Worm (Caenorhabditis elegans): Measurements from ENCODE around the gene F57C12.6.

The F57C12.6 gene

ce11 chrX:553875-554274, at the start of gene F57C12.6:
Gene F57C12.6 (minus strand): TSS chrX:553975.
- TF ChIP-seq dao-5 (tag; optimal IDR thresholded peaks at IDR 0.05) (no peak), him-1 (tag; optimal IDR thresholded peaks at IDR 0.05) (no peak), W03F9.2 (tag; optimal IDR thresholded peaks at IDR 0.05) (no peak)

ce11 chrX:601860-602259, 48.1 kb upstream of the F57C12.6 start, which contains the start of gene F13C5.1:
Gene F13C5.1 (plus strand): TSS chrX:602160.
- TF ChIP-seq dao-5 (tag; optimal IDR thresholded peaks at IDR 0.05): no peak
- TF ChIP-seq W03F9.2 (tag; optimal IDR thresholded peaks at IDR 0.05): no peak
- TF ChIP-seq him-1 (tag; optimal IDR thresholded peaks at IDR 0.05): no peak

ce11 chrX:601340-601757, 47.6 kb upstream of the F57C12.6 start:
- no peak for TF ChIP-seq dao-5 (tag; optimal IDR thresholded peaks at IDR 0.05)
- TF ChIP-seq W03F9.2 (tag; optimal IDR thresholded peaks at IDR 0.05): no peak
- TF ChIP-seq him-1 (tag; optimal IDR thresholded peaks at IDR 0.05): peak; percentile 27

- TF ChIP-seq dao-5 (tag; optimal IDR thresholded peaks at IDR 0.05) (no peak), him-1 (tag; optimal IDR thresholded peaks at IDR 0.05) (no peak), W03F9.2 (tag; optimal IDR thresholded peaks at IDR 0.05) (no peak)
Measured at ce11 chrX:600671-601070, 46.9 kb upstream of the F57C12.6 start.

- no peak for TF ChIP-seq dao-5 (tag; optimal IDR thresholded peaks at IDR 0.05)
- TF ChIP-seq W03F9.2 (tag; optimal IDR thresholded peaks at IDR 0.05): no peak
- TF ChIP-seq him-1 (tag; optimal IDR thresholded peaks at IDR 0.05): no peak
Measured at ce11 chrX:599476-599875, 45.7 kb upstream of the F57C12.6 start, which contains the start of gene F13C5.3. Gene F13C5.3 (minus strand): TSS chrX:599576.

- no peak for TF ChIP-seq W03F9.2 (tag; optimal IDR thresholded peaks at IDR 0.05)
Measured at ce11 chrX:593910-594447, 40.2 kb upstream of the F57C12.6 start, which contains the start of gene F13C5.2. Gene F13C5.2 (plus strand): TSS chrX:593960.

- TF ChIP-seq him-1 (tag; optimal IDR thresholded peaks at IDR 0.05) (peak; percentile 75), dao-5 (tag; optimal IDR thresholded peaks at IDR 0.05) (no peak), W03F9.2 (tag; optimal IDR thresholded peaks at IDR 0.05) (peak; percentile 59)
Measured at ce11 chrX:593245-593733, 39.5 kb upstream of the F57C12.6 start.

ce11 chrX:591056-591455, 37.3 kb upstream of the F57C12.6 start:
- TF ChIP-seq W03F9.2 (tag; optimal IDR thresholded peaks at IDR 0.05) (no peak), dao-5 (tag; optimal IDR thresholded peaks at IDR 0.05) (no peak), him-1 (tag; optimal IDR thresholded peaks at IDR 0.05) (no peak)

- TF ChIP-seq W03F9.2 (tag; optimal IDR thresholded peaks at IDR 0.05) (no peak), him-1 (tag; optimal IDR thresholded peaks at IDR 0.05) (no peak), dao-5 (tag; optimal IDR thresholded peaks at IDR 0.05) (no peak)
Measured at ce11 chrX:587798-588197, 34.0 kb upstream of the F57C12.6 start, which contains the start of gene mrp-1. Gene mrp-1 (minus strand): TSS chrX:587898.

ce11 chrX:585598-586217, 31.9 kb upstream of the F57C12.6 start:
- no peak for TF ChIP-seq dao-5 (tag; optimal IDR thresholded peaks at IDR 0.05)
- no peak for TF ChIP-seq him-1 (tag; optimal IDR thresholded peaks at IDR 0.05)
- no peak for TF ChIP-seq W03F9.2 (tag; optimal IDR thresholded peaks at IDR 0.05)

- TF ChIP-seq him-1 (tag; optimal IDR thresholded peaks at IDR 0.05): no peak
- TF ChIP-seq dao-5 (tag; optimal IDR thresholded peaks at IDR 0.05): no peak
- TF ChIP-seq W03F9.2 (tag; optimal IDR thresholded peaks at IDR 0.05): no peak
Measured at ce11 chrX:581754-582153, 28.0 kb upstream of the F57C12.6 start.

ce11 chrX:575084-575483, 21.3 kb upstream of the F57C12.6 start:
- TF ChIP-seq W03F9.2 (tag; optimal IDR thresholded peaks at IDR 0.05): no peak

- TF ChIP-seq W03F9.2 (tag; optimal IDR thresholded peaks at IDR 0.05) (no peak), dao-5 (tag; optimal IDR thresholded peaks at IDR 0.05) (no peak), him-1 (tag; optimal IDR thresholded peaks at IDR 0.05) (no peak)
Measured at ce11 chrX:573270-573669, 19.5 kb upstream of the F57C12.6 start.

ce11 chrX:572601-573000, 18.8 kb upstream of the F57C12.6 start, which contains the start of gene mrp-2:
Gene mrp-2 (minus strand): TSS chrX:572701.
- TF ChIP-seq dao-5 (tag; optimal IDR thresholded peaks at IDR 0.05): no peak
- TF ChIP-seq W03F9.2 (tag; optimal IDR thresholded peaks at IDR 0.05): no peak
- no peak for TF ChIP-seq him-1 (tag; optimal IDR thresholded peaks at IDR 0.05)

- TF ChIP-seq W03F9.2 (tag; optimal IDR thresholded peaks at IDR 0.05): no peak
- TF ChIP-seq dao-5 (tag; optimal IDR thresholded peaks at IDR 0.05): no peak
- TF ChIP-seq him-1 (tag; optimal IDR thresholded peaks at IDR 0.05): no peak
Measured at ce11 chrX:571367-571766, 17.6 kb upstream of the F57C12.6 start.
